Fruit fly (Drosophila melanogaster): ENCODE data around the gene CG11811.

Gene CG11811

dm6 chr3L:10659993-10660743 is 30.7 kb upstream of the CG11811 start:
- no peak for TF ChIP-seq insv (optimal IDR thresholded peaks at IDR 0.05)
- TF ChIP-seq Myc (optimal IDR thresholded peaks at IDR 0.05): no peak
- no peak for TF ChIP-seq psq (optimal IDR thresholded peaks at IDR 0.05)
- no peak for TF ChIP-seq ttk (optimal IDR thresholded peaks at IDR 0.05)
- no peak for TF ChIP-seq Sin3A (optimal IDR thresholded peaks at IDR 0.05)
- no peak for TF ChIP-seq h (optimal IDR thresholded peaks at IDR 0.05)

- TF ChIP-seq h (optimal IDR thresholded peaks at IDR 0.05): no peak
- TF ChIP-seq Sin3A (optimal IDR thresholded peaks at IDR 0.05): no peak
- TF ChIP-seq psq (optimal IDR thresholded peaks at IDR 0.05): no peak
- TF ChIP-seq Myc (optimal IDR thresholded peaks at IDR 0.05): no peak
- TF ChIP-seq insv (optimal IDR thresholded peaks at IDR 0.05): no peak
- no peak for TF ChIP-seq ttk (optimal IDR thresholded peaks at IDR 0.05)
Observed at dm6 chr3L:10660744-10661589, 29.9 kb upstream of the CG11811 start, which contains the start of the genes CG32066 and CG8003. TSS of gene CG32066 (minus strand) at chr3L:10661013. TSS of gene CG8003 (plus strand) at chr3L:10661475.

dm6 chr3L:10663190-10663763 is 27.5 kb upstream of the CG11811 start, which contains the start of gene Adi1:
TSS of gene Adi1 (plus strand) at chr3L:10663376.
- TF ChIP-seq psq (optimal IDR thresholded peaks at IDR 0.05): no peak
- TF ChIP-seq h (optimal IDR thresholded peaks at IDR 0.05): no peak
- no peak for TF ChIP-seq insv (optimal IDR thresholded peaks at IDR 0.05)
- TF ChIP-seq ttk (optimal IDR thresholded peaks at IDR 0.05): no peak

dm6 chr3L:10664511-10665062 is 26.2 kb upstream of the CG11811 start, which contains the start of gene simj:
TSS of gene simj (plus strand) at chr3L:10664739.
- TF ChIP-seq ttk (optimal IDR thresholded peaks at IDR 0.05) (no peak), h (optimal IDR thresholded peaks at IDR 0.05) (no peak), Myc (optimal IDR thresholded peaks at IDR 0.05) (no peak), Sin3A (optimal IDR thresholded peaks at IDR 0.05) (no peak), insv (optimal IDR thresholded peaks at IDR 0.05) (no peak), psq (optimal IDR thresholded peaks at IDR 0.05) (no peak)

dm6 chr3L:10665433-10666150 is 25.2 kb upstream of the CG11811 start:
- TF ChIP-seq Sin3A (optimal IDR thresholded peaks at IDR 0.05): no peak

- TF ChIP-seq Myc (optimal IDR thresholded peaks at IDR 0.05) (no peak), h (optimal IDR thresholded peaks at IDR 0.05) (no peak), insv (optimal IDR thresholded peaks at IDR 0.05) (no peak), psq (optimal IDR thresholded peaks at IDR 0.05) (no peak), ttk (optimal IDR thresholded peaks at IDR 0.05) (no peak), Sin3A (optimal IDR thresholded peaks at IDR 0.05) (no peak)
Observed at dm6 chr3L:10666511-10667003, 24.3 kb upstream of the CG11811 start.

dm6 chr3L:10667341-10667740 is 23.5 kb upstream of the CG11811 start:
- TF ChIP-seq ttk (optimal IDR thresholded peaks at IDR 0.05) (no peak), Myc (optimal IDR thresholded peaks at IDR 0.05) (no peak), psq (optimal IDR thresholded peaks at IDR 0.05) (no peak), insv (optimal IDR thresholded peaks at IDR 0.05) (no peak), h (optimal IDR thresholded peaks at IDR 0.05) (no peak), Sin3A (optimal IDR thresholded peaks at IDR 0.05) (no peak)

dm6 chr3L:10669592-10670400 is 21.0 kb upstream of the CG11811 start:
- no peak for TF ChIP-seq h (optimal IDR thresholded peaks at IDR 0.05)
- TF ChIP-seq Sin3A (optimal IDR thresholded peaks at IDR 0.05): no peak
- no peak for TF ChIP-seq psq (optimal IDR thresholded peaks at IDR 0.05)
- no peak for TF ChIP-seq insv (optimal IDR thresholded peaks at IDR 0.05)
- TF ChIP-seq Myc (optimal IDR thresholded peaks at IDR 0.05): no peak
- TF ChIP-seq ttk (optimal IDR thresholded peaks at IDR 0.05): no peak

- TF ChIP-seq psq (optimal IDR thresholded peaks at IDR 0.05): no peak
- no peak for TF ChIP-seq insv (optimal IDR thresholded peaks at IDR 0.05)
Observed at dm6 chr3L:10672540-10672939, 18.3 kb upstream of the CG11811 start.

- no peak for TF ChIP-seq insv (optimal IDR thresholded peaks at IDR 0.05)
- no peak for TF ChIP-seq Sin3A (optimal IDR thresholded peaks at IDR 0.05)
- no peak for TF ChIP-seq Myc (optimal IDR thresholded peaks at IDR 0.05)
- no peak for TF ChIP-seq h (optimal IDR thresholded peaks at IDR 0.05)
- TF ChIP-seq ttk (optimal IDR thresholded peaks at IDR 0.05): no peak
- no peak for TF ChIP-seq psq (optimal IDR thresholded peaks at IDR 0.05)
Observed at dm6 chr3L:10674145-10674547, 16.7 kb upstream of the CG11811 start.

- no peak for TF ChIP-seq h (optimal IDR thresholded peaks at IDR 0.05)
Observed at dm6 chr3L:10674940-10675339, 15.9 kb upstream of the CG11811 start.

All from Kc167 (cell line).